Worm (Caenorhabditis elegans): ENCODE results near the gene egl-27.

- TF ChIP-seq unc-62 (GFP tag; optimal IDR thresholded peaks at IDR 0.05 in 1 of 2) = peak in 1 of 2 experiments; percentile 83
- TF ChIP-seq unc-62 (tag; optimal IDR thresholded peaks at IDR 0.05) = no peak
- TF ChIP-seq fos-1 (tag; optimal IDR thresholded peaks at IDR 0.05) = no peak
- TF ChIP-seq lin-15B (tag; optimal IDR thresholded peaks at IDR 0.05) = no peak
Measured at ce11 chrII:6835972-6836595, 1.3 kb downstream of the egl-27 start.

Measured in whole organism, L4 larva.